Worm (Caenorhabditis elegans) whole organism, mixed stage, embryonic: ENCODE measurements around the gene F36H1.12.
A peak's percentile ranks its signal among the peaks of the same experiment; 100 is the strongest.

ENCODE experiments used
- M03D4.4 ChIP-seq: sonication (generic microtip); optimal IDR thresholded peaks from 2 replicates; lab custom pipeline; 2017; ENCODE audit warnings: mild to moderate bottlenecking, missing genetic modification characterization, missing compliant biosample characterization
- bed-3 ChIP-seq: fragments of 200-800 bp; sonication (Bioruptor generic); optimal IDR thresholded peaks from 3 replicates; lab custom pipeline; 2018; ENCODE audit warnings: mild to moderate bottlenecking, missing genetic modification characterization, moderate library complexity, missing compliant biosample characterization
- blmp-1 ChIP-seq: fragments of 150-350 bp; optimal IDR thresholded peaks from 2 replicates; lab custom pipeline; 2014; ENCODE audit warnings: missing biosample characterization, missing genetic modification characterization
- ceh-39 ChIP-seq: fragments of 150-350 bp; optimal IDR thresholded peaks from 2 replicates; lab custom pipeline; 2014; ENCODE audit warnings: missing biosample characterization, missing genetic modification characterization
- ceh-43 ChIP-seq: fragments of 200-800 bp; sonication (Bioruptor generic); optimal IDR thresholded peaks from 2 replicates; lab custom pipeline; 2018; ENCODE audit warnings: mild to moderate bottlenecking, missing genetic modification characterization, moderate library complexity, missing compliant biosample characterization
- ceh-83 ChIP-seq: fragments of 200-800 bp; sonication (Bioruptor generic); optimal IDR thresholded peaks from 2 replicates; lab custom pipeline; 2018; ENCODE audit warnings: mild to moderate bottlenecking, missing genetic modification characterization, missing compliant biosample characterization
- ces-1 ChIP-seq: fragments of 150-350 bp; optimal IDR thresholded peaks from 2 replicates; lab custom pipeline; 2014; ENCODE audit warnings: missing biosample characterization, missing genetic modification reagents, missing genetic modification characterization
- cnd-1 ChIP-seq: fragments of 200-800 bp; sonication (Bioruptor generic); optimal IDR thresholded peaks from 2 replicates; lab custom pipeline; 2018; ENCODE audit warnings: mild to moderate bottlenecking, missing genetic modification characterization, missing compliant biosample characterization
- drap-1 ChIP-seq: fragments of 200-800 bp; sonication (Bioruptor generic); optimal IDR thresholded peaks from 3 replicates; lab custom pipeline; 2018; ENCODE audit warnings: mild to moderate bottlenecking, missing genetic modification characterization, missing compliant biosample characterization
- elt-1 ChIP-seq: sonication (generic microtip); optimal IDR thresholded peaks from 2 replicates; lab custom pipeline; 2017; ENCODE audit warnings: missing genetic modification characterization, mild to moderate bottlenecking, missing compliant biosample characterization, antibody characterized with exemption, moderate library complexity, borderline replicate concordance; ENCODE audit not compliant: insufficient read depth
- elt-3 ChIP-seq: fragments of 150-350 bp; optimal IDR thresholded peaks from 2 replicates; lab custom pipeline; 2014; ENCODE audit warnings: missing biosample characterization, missing genetic modification characterization
- flh-1 ChIP-seq: fragments of 200-800 bp; sonication (Bioruptor generic); optimal IDR thresholded peaks from 2 replicates; lab custom pipeline; 2018; ENCODE audit warnings: mild to moderate bottlenecking, missing genetic modification characterization, moderate library complexity, missing compliant biosample characterization
- ham-2 ChIP-seq: fragments of 200-800 bp; sonication (Bioruptor generic); optimal IDR thresholded peaks from 2 replicates; lab custom pipeline; 2018; ENCODE audit warnings: mild to moderate bottlenecking, missing genetic modification characterization, missing compliant biosample characterization
- hlh-1 ChIP-seq: fragments of 150-350 bp; optimal IDR thresholded peaks from 2 replicates; lab custom pipeline; 2014; ENCODE audit warnings: missing biosample characterization, missing genetic modification reagents, missing genetic modification characterization
- lin-13 ChIP-seq: fragments of 150-350 bp; optimal IDR thresholded peaks from 2 replicates; lab custom pipeline; 2014; ENCODE audit warnings: missing biosample characterization, missing genetic modification characterization
- lin-32 ChIP-seq: fragments of 200-800 bp; sonication (Bioruptor generic); optimal IDR thresholded peaks from 2 replicates; lab custom pipeline; 2018; ENCODE audit warnings: mild to moderate bottlenecking, missing genetic modification characterization, missing compliant biosample characterization
- lsy-2 ChIP-seq: fragments of 150-350 bp; optimal IDR thresholded peaks from 2 replicates; lab custom pipeline; 2014; ENCODE audit warnings: missing biosample characterization, missing genetic modification characterization
- mab-5 ChIP-seq: fragments of 150-350 bp; optimal IDR thresholded peaks from 2 replicates; lab custom pipeline; 2014; ENCODE audit warnings: missing biosample characterization, missing genetic modification characterization
- mep-1 ChIP-seq: fragments of 150-350 bp; optimal IDR thresholded peaks from 2 replicates; lab custom pipeline; 2017; ENCODE audit warnings: missing biosample characterization, missing genetic modification reagents, missing genetic modification characterization, inconsistent platforms
- mls-2 ChIP-seq: sonication (generic microtip); optimal IDR thresholded peaks from 2 replicates; lab custom pipeline; 2016; ENCODE audit warnings: mild to moderate bottlenecking, missing genetic modification characterization, moderate library complexity, missing compliant biosample characterization
- nhr-12 ChIP-seq: fragments of 150-350 bp; optimal IDR thresholded peaks from 2 replicates; lab custom pipeline; 2014; ENCODE audit warnings: missing biosample characterization, missing genetic modification characterization
- nhr-2 ChIP-seq: fragments of 150-350 bp; optimal IDR thresholded peaks from 2 replicates; lab custom pipeline; 2014; ENCODE audit warnings: missing biosample characterization, missing genetic modification characterization
- nhr-237 ChIP-seq: fragments of 150-350 bp; optimal IDR thresholded peaks from 2 replicates; lab custom pipeline; 2014; ENCODE audit warnings: missing biosample characterization, missing genetic modification characterization
- nhr-28 ChIP-seq: fragments of 150-350 bp; optimal IDR thresholded peaks from 2 replicates; lab custom pipeline; 2014; ENCODE audit warnings: missing biosample characterization, missing genetic modification characterization
- nhr-76 ChIP-seq: sonication (generic microtip); optimal IDR thresholded peaks from 2 replicates; lab custom pipeline; 2017; ENCODE audit warnings: missing biosample characterization, missing genetic modification characterization
- pha-4 ChIP-seq: fragments of 150-350 bp; optimal IDR thresholded peaks from 2 replicates; lab custom pipeline; 2018; ENCODE audit warnings: missing biosample characterization, missing genetic modification reagents, missing genetic modification characterization
- sem-2 ChIP-seq: fragments of 200-800 bp; sonication (Bioruptor generic); optimal IDR thresholded peaks from 2 replicates; lab custom pipeline; 2018; ENCODE audit warnings: mild to moderate bottlenecking, missing genetic modification characterization, missing compliant biosample characterization
- snpc-4 ChIP-seq: fragments of 150-350 bp; optimal IDR thresholded peaks from 2 replicates; lab custom pipeline; 2014; ENCODE audit warnings: missing biosample characterization, missing genetic modification characterization
- sptf-1 ChIP-seq: sonication (generic microtip); optimal IDR thresholded peaks from 2 replicates; lab custom pipeline; 2017; ENCODE audit warnings: mild to moderate bottlenecking, missing genetic modification characterization, moderate library complexity, missing compliant biosample characterization
- tbx-8 ChIP-seq: fragments of 200-800 bp; sonication (Bioruptor generic); optimal IDR thresholded peaks from 2 replicates; lab custom pipeline; 2018; ENCODE audit warnings: mild to moderate bottlenecking, missing genetic modification characterization, moderate library complexity, missing compliant biosample characterization
- unc-120 ChIP-seq: sonication (generic microtip); optimal IDR thresholded peaks from 2 replicates; lab custom pipeline; 2017; ENCODE audit warnings: missing genetic modification characterization, missing compliant biosample characterization; ENCODE audit not compliant: poor library complexity, severe bottlenecking
- unc-39 ChIP-seq: fragments of 150-350 bp; optimal IDR thresholded peaks from 2 replicates; lab custom pipeline; 2014; ENCODE audit warnings: missing biosample characterization, missing genetic modification characterization
- unc-62 ChIP-seq: fragments of 150-350 bp; optimal IDR thresholded peaks from 2 replicates; lab custom pipeline; 2014; ENCODE audit warnings: missing biosample characterization, missing genetic modification reagents, missing genetic modification characterization
- zip-8 ChIP-seq: fragments of 150-350 bp; optimal IDR thresholded peaks from 2 replicates; lab custom pipeline; 2014; ENCODE audit warnings: missing biosample characterization, missing genetic modification characterization
- ztf-11 ChIP-seq: fragments of 150-350 bp; optimal IDR thresholded peaks from 2 replicates; lab custom pipeline; 2014; ENCODE audit warnings: missing biosample characterization, missing genetic modification characterization

F36H1.12 gene

DNA sequence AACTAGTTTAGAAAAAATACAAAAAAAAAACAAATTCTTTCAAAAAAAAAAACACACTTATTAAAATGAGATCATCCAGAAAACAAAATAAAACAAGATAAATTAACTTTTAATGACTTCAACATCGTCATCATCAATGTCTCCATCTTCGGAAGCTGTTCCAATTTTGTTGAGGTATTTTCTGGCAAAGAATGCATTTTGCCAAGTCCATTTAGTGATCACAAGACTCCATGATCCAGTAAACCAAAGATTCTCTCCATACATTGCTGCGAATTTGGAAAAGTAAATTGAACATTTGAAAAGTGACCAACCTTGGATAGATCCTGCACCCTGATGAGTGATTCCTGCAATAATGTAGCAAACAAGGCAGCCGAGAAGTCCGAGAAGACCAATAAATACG lies 23.4 kb downstream of the F36H1.12 start:
- TF ChIP-seq drap-1 (GFP tag; lab: Kevin White, UChicago) (no peak), snpc-4 (tag; lab: Kevin White, UChicago) (no peak)

DNA sequence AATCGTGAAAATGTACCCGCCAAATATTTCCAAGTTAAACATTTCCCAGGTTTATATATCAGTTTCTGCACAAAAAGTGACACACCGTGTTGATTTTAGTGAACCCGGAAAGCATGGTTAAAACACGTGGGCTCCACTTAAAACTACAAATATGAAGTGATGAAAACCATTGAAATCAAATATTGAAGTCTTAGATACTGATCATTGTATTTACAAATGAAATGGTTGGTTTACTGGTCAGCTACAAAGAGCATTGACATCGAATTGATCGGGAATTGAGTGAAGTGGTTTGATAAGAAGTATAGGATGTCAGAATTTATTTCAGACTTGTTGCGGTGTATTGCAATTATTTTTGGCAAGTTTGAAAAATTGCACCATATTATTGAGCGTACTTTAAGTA lies 24.1 kb downstream of the F36H1.12 start, which contains the start of gene hrg-5:
Gene hrg-5, minus strand, starts transcription at position 17 of the 400 bp plus-strand sequence.
- TF ChIP-seq lin-32 (GFP tag; lab: Kevin White, UChicago) (no peak), sem-2 (GFP tag; lab: Kevin White, UChicago) (no peak), bed-3 (GFP tag; lab: Kevin White, UChicago) (no peak), unc-120 (tag; lab: Kevin White, UChicago) (no peak), tbx-8 (no peak), hlh-1 (tag; lab: Kevin White, UChicago) (no peak), mab-5 (tag; lab: Kevin White, UChicago) (no peak), ces-1 (no peak), unc-39 (tag; lab: Kevin White, UChicago) (no peak), pha-4 (no peak), nhr-237 (no peak), ztf-11 (tag; lab: Kevin White, UChicago) (no peak), mep-1 (tag; lab: Kevin White, UChicago) (no peak), elt-1 (no peak), nhr-2 (tag; lab: Kevin White, UChicago) (no peak)
- TF ChIP-seq, all 35 proteins: peak for 0

DNA sequence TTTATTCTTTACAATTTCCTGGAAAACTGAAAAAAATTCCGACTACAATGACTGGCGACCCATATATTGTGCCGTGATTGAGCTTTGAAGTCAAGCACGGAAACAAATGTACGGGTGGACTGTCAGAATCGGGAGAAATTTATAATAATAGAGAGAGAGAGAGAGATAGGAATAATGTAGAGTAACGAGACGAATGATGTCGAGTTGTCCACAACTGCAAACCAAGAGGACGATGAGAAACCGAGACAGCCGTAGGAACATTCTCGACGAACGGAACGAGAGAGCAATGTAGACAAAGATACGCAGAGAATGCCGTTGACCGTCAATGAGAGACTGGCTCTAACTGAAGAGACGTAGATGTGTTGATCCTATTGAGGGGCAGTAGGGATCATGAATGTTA lies 25.9 kb downstream of the F36H1.12 start:
- TF ChIP-seq flh-1 (GFP tag; lab: Kevin White, UChicago) (no peak), unc-120 (tag; lab: Kevin White, UChicago) (peak; percentile 42), sem-2 (GFP tag; lab: Kevin White, UChicago) (no peak), lin-13 (tag; lab: Kevin White, UChicago) (peak; percentile 90), mep-1 (tag; lab: Kevin White, UChicago) (peak; percentile 80), zip-8 (tag; lab: Kevin White, UChicago) (no peak), bed-3 (GFP tag; lab: Kevin White, UChicago) (no peak), mab-5 (tag; lab: Kevin White, UChicago) (no peak), tbx-8 (no peak), ztf-11 (tag; lab: Kevin White, UChicago) (no peak), mls-2 (peak; percentile 84), ceh-43 (GFP tag; lab: Kevin White, UChicago) (no peak), nhr-28 (tag; lab: Kevin White, UChicago) (no peak), ceh-39 (tag; lab: Kevin White, UChicago) (peak; percentile 69), lin-32 (GFP tag; lab: Kevin White, UChicago) (peak; percentile 5), ceh-83 (no peak), hlh-1 (tag; lab: Kevin White, UChicago) (peak; percentile 6), sptf-1 (tag; lab: Kevin White, UChicago) (no peak), snpc-4 (tag; lab: Kevin White, UChicago) (no peak), drap-1 (GFP tag; lab: Kevin White, UChicago) (peak; percentile 1), nhr-237 (no peak), unc-39 (tag; lab: Kevin White, UChicago) (no peak), M03D4.4 (peak; percentile 23), elt-1 (peak; percentile 72), lsy-2 (tag; lab: Kevin White, UChicago) (peak; percentile 71), nhr-12 (tag; lab: Kevin White, UChicago) (no peak), cnd-1 (tag; lab: Kevin White, UChicago) (peak; percentile 35), ham-2 (no peak), ces-1 (peak; percentile 72), blmp-1 (tag; lab: Kevin White, UChicago) (no peak), nhr-2 (tag; lab: Kevin White, UChicago) (no peak), unc-62 (peak; percentile 98), nhr-76 (tag; lab: Kevin White, UChicago) (no peak), pha-4 (peak; percentile 97), elt-3 (tag; lab: Kevin White, UChicago) (peak; percentile 38)

DNA sequence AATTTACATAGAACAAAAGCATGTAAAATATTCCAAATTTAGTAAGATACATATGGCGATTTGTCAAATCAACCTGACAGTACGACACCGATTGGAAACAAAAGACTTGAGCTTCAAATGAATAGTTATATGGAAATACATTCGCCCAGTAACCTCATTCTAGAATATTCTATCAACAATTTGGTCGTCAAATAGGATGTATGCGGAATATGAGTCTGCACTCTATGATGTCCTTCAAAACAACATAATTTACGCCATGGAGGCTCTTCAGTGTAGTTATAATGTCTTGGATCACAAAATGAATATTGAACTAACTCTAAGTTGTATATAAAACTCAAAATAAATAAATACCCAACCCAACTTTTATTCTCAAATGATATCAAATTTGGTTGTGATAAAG lies 26.9 kb downstream of the F36H1.12 start:
- TF ChIP-seq snpc-4 (tag; lab: Kevin White, UChicago) (no peak), lin-13 (tag; lab: Kevin White, UChicago) (no peak), cnd-1 (tag; lab: Kevin White, UChicago) (no peak), ces-1 (peak; percentile 44), pha-4 (peak; percentile 7), ceh-39 (tag; lab: Kevin White, UChicago) (peak; percentile 35)
